Worm (Caenorhabditis elegans): ENCODE data around the gene dhs-25.

Gene dhs-25

DNA sequence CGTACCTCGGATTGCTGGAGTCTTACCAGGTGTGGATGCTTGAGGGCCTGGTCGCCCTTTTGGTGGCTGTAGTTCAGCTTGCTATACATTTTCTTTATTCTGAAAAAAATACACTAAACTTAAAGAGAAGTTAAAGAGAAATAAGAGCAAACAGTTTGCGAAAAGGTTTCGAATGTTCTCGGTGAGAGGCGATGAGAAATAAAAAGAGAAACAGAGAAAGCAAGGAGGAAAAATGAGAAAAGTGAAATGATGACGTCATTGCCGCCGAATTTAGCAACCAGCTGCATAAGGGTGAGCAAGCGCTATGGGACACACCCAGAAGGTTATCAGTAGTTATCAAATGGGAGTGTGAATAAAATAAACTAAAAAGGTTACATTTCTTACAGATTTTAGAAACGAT lies 32.6 kb upstream of the dhs-25 start, which contains the start of gene cebp-1:
Gene cebp-1 (minus strand): TSS at position 99 of the 400 bp plus-strand sequence.
- TF ChIP-seq atf-7 (tag; optimal IDR thresholded peaks at IDR 0.05) (peak; percentile 95), nfyb-1 (GFP tag; IDR thresholded peaks at IDR 0.05) (no peak), B0261.1 (tag; optimal IDR thresholded peaks at IDR 0.05) (no peak), snpc-1.1 (tag; optimal IDR thresholded peaks at IDR 0.05; ENCODE audit: insufficient read depth) (no peak), mes-4 (tag; optimal IDR thresholded peaks at IDR 0.05) (no peak), madf-3 (GFP tag; IDR thresholded peaks at IDR 0.05) (no peak), lin-26 (GFP tag; IDR thresholded peaks at IDR 0.05) (no peak)

DNA sequence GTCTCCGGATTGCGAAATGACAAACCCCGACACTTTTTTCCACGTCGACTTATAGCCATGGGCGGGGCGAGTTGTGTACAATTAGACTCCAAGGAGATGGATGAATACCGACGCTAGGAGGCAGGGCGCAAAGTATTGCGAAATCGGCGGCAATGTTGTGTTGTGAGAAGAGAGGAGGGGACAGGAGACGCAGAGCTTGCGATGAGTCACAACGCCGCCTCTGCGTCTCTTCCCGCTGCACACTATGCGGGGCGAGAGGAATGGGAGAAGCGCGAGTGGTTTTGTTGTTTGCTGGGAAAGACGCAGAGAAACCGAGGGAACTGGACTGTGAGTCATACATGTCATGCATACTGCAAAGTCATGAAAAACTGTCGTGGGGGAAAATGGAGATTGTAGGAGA lies 31.9 kb upstream of the dhs-25 start:
- TF ChIP-seq pha-4 (tag; optimal IDR thresholded peaks at IDR 0.05) (peak; percentile 55), ceh-27 (GFP tag; optimal IDR thresholded peaks at IDR 0.05) (peak; percentile 87), B0261.1 (tag; optimal IDR thresholded peaks at IDR 0.05) (no peak), chd-7 (tag; optimal IDR thresholded peaks at IDR 0.05) (peak; percentile 86), dpff-1 (tag; optimal IDR thresholded peaks at IDR 0.05) (no peak), mxl-1 (tag; optimal IDR thresholded peaks at IDR 0.05) (no peak), ztf-3 (GFP tag; optimal IDR thresholded peaks at IDR 0.05) (no peak), lin-54 (GFP tag; optimal IDR thresholded peaks at IDR 0.05) (peak; percentile 34), F57C9.4 (tag; optimal IDR thresholded peaks at IDR 0.05) (no peak), bed-1 (GFP tag; IDR thresholded peaks at IDR 0.05) (no peak), zim-3 (tag; optimal IDR thresholded peaks at IDR 0.05) (no peak), rec-8 (tag; optimal IDR thresholded peaks at IDR 0.05) (no peak), efl-1 (GFP tag; optimal IDR thresholded peaks at IDR 0.05) (no peak), ccch-3 (GFP tag; optimal IDR thresholded peaks at IDR 0.05) (no peak), die-1 (tag; optimal IDR thresholded peaks at IDR 0.05) (peak; percentile 61), F57A8.1 (GFP tag; optimal IDR thresholded peaks at IDR 0.05) (no peak), K12H6.12 (tag; optimal IDR thresholded peaks at IDR 0.05) (peak; percentile 93), F39B2.1 (GFP tag; IDR thresholded peaks at IDR 0.05) (no peak), nfya-1 (tag; optimal IDR thresholded peaks at IDR 0.05; ENCODE audit: borderline replicate concordance, insufficient read depth) (no peak), nhr-27 (tag; optimal IDR thresholded peaks at IDR 0.05) (peak; percentile 30), snpc-1.1 (tag; optimal IDR thresholded peaks at IDR 0.05; ENCODE audit: insufficient read depth) (no peak), lin-26 (GFP tag; IDR thresholded peaks at IDR 0.05) (0 out of 2 replicates have a peak, but pooled peaks have one; percentile 74), lin-35 (GFP tag; optimal IDR thresholded peaks at IDR 0.05) (peak in 1 of 3 experiments; percentile 69), let-526 (GFP tag; IDR thresholded peaks at IDR 0.05) (peak; percentile 81), rpc-1 (optimal IDR thresholded peaks at IDR 0.05) (no peak), rpc-1 (tag; optimal IDR thresholded peaks at IDR 0.05) (no peak), ets-4 (GFP tag; optimal IDR thresholded peaks at IDR 0.05) (peak; percentile 91), C06A6.2 (GFP tag; conservative IDR thresholded peaks at IDR 0.05) (peak; percentile 81), attf-5 (GFP tag; optimal IDR thresholded peaks at IDR 0.05) (peak; percentile 93), ztf-6 (GFP tag; IDR thresholded peaks at IDR 0.05) (no peak), let-607 (tag; optimal IDR thresholded peaks at IDR 0.05) (peak; percentile 62 to 80), dox-1 (GFP tag; IDR thresholded peaks at IDR 0.05) (peak; percentile 93), gei-17 (GFP tag; optimal IDR thresholded peaks at IDR 0.05) (peak; percentile 84), F10E7.11 (tag; optimal IDR thresholded peaks at IDR 0.05) (peak; percentile 26), ceh-58 (GFP tag; IDR thresholded peaks at IDR 0.05) (no peak), atf-7 (tag; optimal IDR thresholded peaks at IDR 0.05) (peak; percentile 86), nhr-120 (GFP tag; IDR thresholded peaks at IDR 0.05) (no peak), B0336.3 (GFP tag; IDR thresholded peaks at IDR 0.05) (peak; percentile 94), unc-62 (GFP tag; optimal IDR thresholded peaks at IDR 0.05) (peak; percentile 78), Y56A3A.18 (GFP tag; IDR thresholded peaks at IDR 0.05) (peak; percentile 54), ama-1 (optimal IDR thresholded peaks at IDR 0.05) (no peak), ama-1 (GFP tag; optimal IDR thresholded peaks at IDR 0.05) (no peak), nhr-179 (tag; optimal IDR thresholded peaks at IDR 0.05) (no peak), attf-3 (GFP tag; conservative IDR thresholded peaks at IDR 0.05) (peak; percentile 50; the same call in 1 of the 2 replicates)

Data from whole organism, young adult.